Worm (Caenorhabditis elegans): ENCODE data around the gene K01A6.8.

K01A6.8 gene

ce11 chrIV:11693493-11693892 lies 43.7 kb downstream of the K01A6.8 start, which contains the start of gene ZK792.12:
TSS of gene ZK792.12 (plus strand) at chrIV:11693793.
- TF ChIP-seq blmp-1 (tag; optimal IDR thresholded peaks at IDR 0.05; ENCODE audit: insufficient read depth) (no peak), aly-2 (tag; optimal IDR thresholded peaks at IDR 0.05) (no peak), lin-39 (tag; optimal IDR thresholded peaks at IDR 0.05) (no peak), nhr-6 (tag; optimal IDR thresholded peaks at IDR 0.05) (no peak), sem-4 (tag; optimal IDR thresholded peaks at IDR 0.05) (no peak), skn-1 (tag; optimal IDR thresholded peaks at IDR 0.05) (no peak), F13H6.1 (tag; optimal IDR thresholded peaks at IDR 0.05) (no peak), alr-1 (tag; optimal IDR thresholded peaks at IDR 0.05) (no peak), R02D3.7 (tag; optimal IDR thresholded peaks at IDR 0.05) (no peak), crh-2 (tag; optimal IDR thresholded peaks at IDR 0.05) (no peak), nhr-129 (tag; optimal IDR thresholded peaks at IDR 0.05) (no peak)

- TF ChIP-seq nhr-129 (tag; optimal IDR thresholded peaks at IDR 0.05) = peak; percentile 90
- TF ChIP-seq blmp-1 (tag; optimal IDR thresholded peaks at IDR 0.05; ENCODE audit: insufficient read depth) = peak; percentile 81
- no peak for TF ChIP-seq unc-55 (GFP tag; optimal IDR thresholded peaks at IDR 0.05)
- peak; percentile 87 for TF ChIP-seq fos-1 (tag; optimal IDR thresholded peaks at IDR 0.05)
- TF ChIP-seq crh-2 (tag; optimal IDR thresholded peaks at IDR 0.05) = peak; percentile 85
- TF ChIP-seq zag-1 (tag; optimal IDR thresholded peaks at IDR 0.05) = no peak
- TF ChIP-seq C34F6.9 (tag; optimal IDR thresholded peaks at IDR 0.05) = peak; percentile 76
- TF ChIP-seq nhr-237 (tag; optimal IDR thresholded peaks at IDR 0.05) = no peak
- peak; percentile 85 for TF ChIP-seq Y55F3AM.14 (GFP tag; optimal IDR thresholded peaks at IDR 0.05)
- TF ChIP-seq nhr-21 (tag; optimal IDR thresholded peaks at IDR 0.05) = peak; percentile 71
- no peak for TF ChIP-seq R02D3.7 (tag; optimal IDR thresholded peaks at IDR 0.05)
- TF ChIP-seq unc-39 (tag; optimal IDR thresholded peaks at IDR 0.05) = no peak
- TF ChIP-seq unc-62 (GFP tag; optimal IDR thresholded peaks at IDR 0.05) = no peak
- TF ChIP-seq lsy-2 (tag; optimal IDR thresholded peaks at IDR 0.05) = peak; percentile 41 to 73
- peak; percentile 25 for TF ChIP-seq snpc-4 (tag; optimal IDR thresholded peaks at IDR 0.05)
- TF ChIP-seq sma-9 (GFP tag; optimal IDR thresholded peaks at IDR 0.05) = peak; percentile 66
- no peak for TF ChIP-seq sma-9 (tag; optimal IDR thresholded peaks at IDR 0.05)
- TF ChIP-seq elt-3 (tag; optimal IDR thresholded peaks at IDR 0.05) = no peak
- no peak for TF ChIP-seq alr-1 (tag; optimal IDR thresholded peaks at IDR 0.05)
- no peak for TF ChIP-seq dmd-4 (tag; optimal IDR thresholded peaks at IDR 0.05)
- TF ChIP-seq nhr-77 (tag; optimal IDR thresholded peaks at IDR 0.05) = no peak
- no peak for TF ChIP-seq elt-1 (tag; optimal IDR thresholded peaks at IDR 0.05)
- no peak for TF ChIP-seq nhr-12 (tag; optimal IDR thresholded peaks at IDR 0.05)
- TF ChIP-seq skn-1 (tag; optimal IDR thresholded peaks at IDR 0.05) = no peak
- TF ChIP-seq lin-13 (GFP tag; optimal IDR thresholded peaks at IDR 0.05) = peak; percentile 78
- no peak for TF ChIP-seq peb-1 (tag; optimal IDR thresholded peaks at IDR 0.05)
- TF ChIP-seq sem-4 (tag; optimal IDR thresholded peaks at IDR 0.05) = peak; percentile 51
- peak in 1 of 2 experiments; percentile 69 for TF ChIP-seq mdl-1 (tag; optimal IDR thresholded peaks at IDR 0.05)
- TF ChIP-seq gmeb-1 (tag; optimal IDR thresholded peaks at IDR 0.05) = peak; percentile 71
- no peak for TF ChIP-seq nhr-23 (tag; optimal IDR thresholded peaks at IDR 0.05)
- no peak for TF ChIP-seq ceh-82 (tag; optimal IDR thresholded peaks at IDR 0.05)
- TF ChIP-seq nhr-11 (tag; optimal IDR thresholded peaks at IDR 0.05) = no peak
- peak; percentile 80 for TF ChIP-seq sma-3 (GFP tag; optimal IDR thresholded peaks at IDR 0.05)
- TF ChIP-seq egl-27 (tag; optimal IDR thresholded peaks at IDR 0.05) = peak; percentile 45
- TF ChIP-seq lin-11 (tag; optimal IDR thresholded peaks at IDR 0.05) = peak; percentile 48
- no peak for TF ChIP-seq nhr-10 (tag; optimal IDR thresholded peaks at IDR 0.05)
- TF ChIP-seq nhr-25 (tag; optimal IDR thresholded peaks at IDR 0.05) = peak; percentile 77
- no peak for TF ChIP-seq ama-1 (optimal IDR thresholded peaks at IDR 0.05)
- TF ChIP-seq ztf-11 (tag; optimal IDR thresholded peaks at IDR 0.05) = no peak
- TF ChIP-seq mab-5 (tag; optimal IDR thresholded peaks at IDR 0.05) = peak; percentile 31
- peak; percentile 42 for TF ChIP-seq ceh-16 (tag; optimal IDR thresholded peaks at IDR 0.05)
- peak; percentile 27 for TF ChIP-seq ztf-4 (tag; optimal IDR thresholded peaks at IDR 0.05)
- TF ChIP-seq mbf-1 (tag; optimal IDR thresholded peaks at IDR 0.05) = no peak
- no peak for TF ChIP-seq ztf-1 (GFP tag; conservative IDR thresholded peaks at IDR 0.05)
- no peak for TF ChIP-seq ZK546.5 (tag; optimal IDR thresholded peaks at IDR 0.05)
- peak; percentile 90 for TF ChIP-seq F13H6.1 (tag; optimal IDR thresholded peaks at IDR 0.05)
- TF ChIP-seq aly-2 (tag; optimal IDR thresholded peaks at IDR 0.05) = no peak
- TF ChIP-seq lin-39 (tag; optimal IDR thresholded peaks at IDR 0.05) = no peak
- TF ChIP-seq nhr-6 (tag; optimal IDR thresholded peaks at IDR 0.05) = peak; percentile 15
These were observed 45.0 kb downstream of the K01A6.8 start for ce11 chrIV:11692071-11692673.

All from whole organism, L2 larva.